Fruit fly (Drosophila melanogaster): Measurements from ENCODE around the gene TotE.
"Not testable (repeated sequence)": the region's sequence is repeated elsewhere in the genome, so short reads cannot be mapped to it uniquely, and the experiment has no call there.

- TF ChIP-seq ken (GFP tag; IDR thresholded peaks at IDR 0.05); ranshi (GFP tag; IDR thresholded peaks at IDR 0.05); Lim3 (GFP tag; IDR thresholded peaks at IDR 0.05); fru (optimal IDR thresholded peaks at IDR 0.05); CG10274 (GFP tag; optimal IDR thresholded peaks at IDR 0.05); CG12659 (GFP tag; optimal IDR thresholded peaks at IDR 0.05); Spps (tag; optimal IDR thresholded peaks at IDR 0.05); Fer3 (tag; optimal IDR thresholded peaks at IDR 0.05); Mrtf (GFP tag; IDR thresholded peaks at IDR 0.05); CG11695 (GFP tag; IDR thresholded peaks at IDR 0.05); CG13424 (tag; optimal IDR thresholded peaks at IDR 0.05): not testable (repeated sequence)
- TF ChIP-seq CG2712 (tag; optimal IDR thresholded peaks at IDR 0.05) = peak; percentile 15
Observed at dm6 chr2L:19936131-19936530, 22.8 kb upstream of the TotE start.

Data from whole organism, embryonic.